Worm (Caenorhabditis elegans) whole organism, L2 larva: ENCODE results near the gene osg-1.
A peak's percentile ranks its signal among the peaks of the same experiment; 100 is the strongest.

Source experiments
- C34F6.9 ChIP-seq: fragments of 150-350 bp; optimal IDR thresholded peaks from 2 replicates; lab custom pipeline; 2014; ENCODE audit warnings: missing biosample characterization, missing genetic modification characterization
- F13H6.1 ChIP-seq: sonication (generic microtip); optimal IDR thresholded peaks from 2 replicates; lab custom pipeline; 2016; ENCODE audit warnings: missing genetic modification characterization, missing compliant biosample characterization
- R02D3.7 ChIP-seq: fragments of 150-350 bp; optimal IDR thresholded peaks from 2 replicates; lab custom pipeline; 2014; ENCODE audit warnings: missing biosample characterization, missing genetic modification characterization
- Y55F3AM.14 ChIP-seq: fragments of 200-800 bp; sonication (Bioruptor generic); optimal IDR thresholded peaks from 2 replicates; lab custom pipeline; 2018; ENCODE audit warnings: mild to moderate bottlenecking, missing genetic modification characterization, missing compliant biosample characterization
- ZK546.5 ChIP-seq: sonication (generic microtip); optimal IDR thresholded peaks from 2 replicates; lab custom pipeline; 2017; ENCODE audit warnings: missing biosample characterization, missing genetic modification characterization
- alr-1 ChIP-seq: fragments of 150-350 bp; optimal IDR thresholded peaks from 2 replicates; lab custom pipeline; 2014; ENCODE audit warnings: missing biosample characterization, missing genetic modification characterization
- ama-1 ChIP-seq: fragments of 150-350 bp; optimal IDR thresholded peaks from 2 replicates; lab custom pipeline; 2018; ENCODE audit warnings: inconsistent platforms
- blmp-1 ChIP-seq: sonication (generic microtip); optimal IDR thresholded peaks from 2 replicates; lab custom pipeline; 2017; ENCODE audit warnings: missing genetic modification characterization, mild to moderate bottlenecking, missing compliant biosample characterization, antibody characterized with exemption, moderate library complexity; ENCODE audit not compliant: insufficient read depth
- ceh-16 ChIP-seq: fragments of 150-350 bp; optimal IDR thresholded peaks from 2 replicates; lab custom pipeline; 2014; ENCODE audit warnings: missing biosample characterization, missing genetic modification characterization
- ceh-82 ChIP-seq: fragments of 150-350 bp; optimal IDR thresholded peaks from 2 replicates; lab custom pipeline; 2014; ENCODE audit warnings: missing biosample characterization, missing genetic modification characterization
- crh-2 ChIP-seq: sonication (generic microtip); optimal IDR thresholded peaks from 2 replicates; lab custom pipeline; 2017; ENCODE audit warnings: missing biosample characterization, missing genetic modification characterization
- dmd-4 ChIP-seq: sonication (generic microtip); optimal IDR thresholded peaks from 2 replicates; lab custom pipeline; 2017; ENCODE audit warnings: missing biosample characterization, missing genetic modification characterization
- egl-27 ChIP-seq: sonication (generic microtip); optimal IDR thresholded peaks from 3 replicates; lab custom pipeline; 2017; ENCODE audit warnings: missing biosample characterization, missing genetic modification reagents, missing genetic modification characterization
- elt-1 ChIP-seq: fragments of 150-350 bp; optimal IDR thresholded peaks from 2 replicates; lab custom pipeline; 2014; ENCODE audit warnings: missing biosample characterization, missing genetic modification characterization
- elt-3 ChIP-seq: sonication (generic microtip); optimal IDR thresholded peaks from 2 replicates; lab custom pipeline; 2017; ENCODE audit warnings: missing biosample characterization, missing genetic modification characterization
- fos-1 ChIP-seq: fragments of 150-350 bp; optimal IDR thresholded peaks from 2 replicates; lab custom pipeline; 2014; ENCODE audit warnings: missing biosample characterization, missing genetic modification characterization
- gmeb-1 ChIP-seq: fragments of 150-350 bp; optimal IDR thresholded peaks from 2 replicates; lab custom pipeline; 2014; ENCODE audit warnings: missing biosample characterization, missing genetic modification characterization
- lin-11 ChIP-seq: fragments of 150-350 bp; sonication (generic microtip); optimal IDR thresholded peaks from 2 replicates; lab custom pipeline; 2014; ENCODE audit warnings: missing biosample characterization, missing genetic modification characterization, inconsistent platforms, mixed read lengths
- lin-13 ChIP-seq: fragments of 150-350 bp; optimal IDR thresholded peaks from 2 replicates; lab custom pipeline; 2014; ENCODE audit warnings: missing biosample characterization, missing genetic modification reagents, missing genetic modification characterization
- lin-39 ChIP-seq: fragments of 150-350 bp; optimal IDR thresholded peaks from 2 replicates; lab custom pipeline; 2014; ENCODE audit warnings: missing biosample characterization, missing genetic modification reagents, missing genetic modification characterization
- lsy-2 ChIP-seq, 2 experiments: fragments of 150-350 bp in 1 of 2; sonication (generic microtip) in 1 of 2; optimal IDR thresholded peaks; 2 replicates each; lab custom pipeline; 2014 to 2017; ENCODE audit warnings: missing biosample characterization in 2 of 2, missing genetic modification characterization in 2 of 2
- mab-5 ChIP-seq: fragments of 150-350 bp; optimal IDR thresholded peaks from 2 replicates; lab custom pipeline; 2014; ENCODE audit warnings: missing biosample characterization, missing genetic modification characterization
- mdl-1 ChIP-seq, 2 experiments: fragments of 150-350 bp in 1 of 2; sonication (generic microtip) in 1 of 2; optimal IDR thresholded peaks; 2 replicates each; lab custom pipeline; 2017; ENCODE audit warnings: missing biosample characterization in 2 of 2, missing genetic modification characterization in 2 of 2
- nhr-10 ChIP-seq: sonication (generic microtip); optimal IDR thresholded peaks from 2 replicates; lab custom pipeline; 2017; ENCODE audit warnings: missing biosample characterization, missing genetic modification characterization
- nhr-11 ChIP-seq: fragments of 150-350 bp; optimal IDR thresholded peaks from 2 replicates; lab custom pipeline; 2014; ENCODE audit warnings: missing biosample characterization, missing genetic modification characterization
- nhr-12 ChIP-seq: fragments of 150-350 bp; optimal IDR thresholded peaks from 2 replicates; lab custom pipeline; 2014; ENCODE audit warnings: missing biosample characterization, missing genetic modification characterization
- nhr-129 ChIP-seq: fragments of 150-350 bp; optimal IDR thresholded peaks from 2 replicates; lab custom pipeline; 2014; ENCODE audit warnings: missing biosample characterization, missing genetic modification characterization
- nhr-21 ChIP-seq: fragments of 150-350 bp; optimal IDR thresholded peaks from 2 replicates; lab custom pipeline; 2014; ENCODE audit warnings: missing biosample characterization, missing genetic modification characterization
- nhr-23 ChIP-seq: fragments of 150-350 bp; optimal IDR thresholded peaks from 2 replicates; lab custom pipeline; 2014; ENCODE audit warnings: missing biosample characterization, missing genetic modification reagents, missing genetic modification characterization
- nhr-237 ChIP-seq: fragments of 150-350 bp; optimal IDR thresholded peaks from 2 replicates; lab custom pipeline; 2014; ENCODE audit warnings: missing biosample characterization, missing genetic modification characterization
- nhr-25 ChIP-seq: fragments of 150-350 bp; sonication (generic microtip); optimal IDR thresholded peaks from 3 replicates; lab custom pipeline; 2014; ENCODE audit warnings: missing biosample characterization, missing genetic modification characterization
- nhr-6 ChIP-seq: fragments of 150-350 bp; optimal IDR thresholded peaks from 2 replicates; lab custom pipeline; 2014; ENCODE audit warnings: missing biosample characterization, missing genetic modification characterization
- nhr-77 ChIP-seq: fragments of 150-350 bp; optimal IDR thresholded peaks from 2 replicates; lab custom pipeline; 2014; ENCODE audit warnings: missing biosample characterization, missing genetic modification characterization
- peb-1 ChIP-seq: fragments of 150-350 bp; optimal IDR thresholded peaks from 2 replicates; lab custom pipeline; 2014; ENCODE audit warnings: missing biosample characterization, missing genetic modification characterization
- sem-4 ChIP-seq: fragments of 150-350 bp; optimal IDR thresholded peaks from 2 replicates; lab custom pipeline; 2014; ENCODE audit warnings: missing biosample characterization, missing genetic modification reagents, missing genetic modification characterization
- skn-1 ChIP-seq: sonication (generic microtip); optimal IDR thresholded peaks from 2 replicates; lab custom pipeline; 2017; ENCODE audit warnings: missing biosample characterization, missing genetic modification characterization
- sma-3 ChIP-seq: sonication (generic microtip); optimal IDR thresholded peaks from 2 replicates; lab custom pipeline; 2016; ENCODE audit warnings: missing genetic modification reagents, missing genetic modification characterization, missing compliant biosample characterization
- sma-9 ChIP-seq, 2 experiments: fragments of 150-350 bp in 1 of 2; sonication (generic microtip) in 1 of 2; optimal IDR thresholded peaks; 2 replicates each; lab custom pipeline; 2014 to 2016; ENCODE audit warnings: missing genetic modification characterization in 2 of 2, mild to moderate bottlenecking in 1 of 2, missing biosample characterization in 1 of 2, missing compliant biosample characterization in 1 of 2, missing genetic modification reagents in 1 of 2, moderate library complexity in 1 of 2
- snpc-4 ChIP-seq: fragments of 150-350 bp; optimal IDR thresholded peaks from 2 replicates; lab custom pipeline; 2014; ENCODE audit warnings: missing biosample characterization, missing genetic modification characterization
- unc-39 ChIP-seq: fragments of 150-350 bp; optimal IDR thresholded peaks from 2 replicates; lab custom pipeline; 2014; ENCODE audit warnings: missing biosample characterization, missing genetic modification characterization
- unc-55 ChIP-seq: fragments of 150-350 bp; sonication (generic microtip); optimal IDR thresholded peaks from 3 replicates; lab custom pipeline; 2014; ENCODE audit warnings: missing biosample characterization, missing genetic modification reagents, missing genetic modification characterization
- unc-62 ChIP-seq: fragments of 150-350 bp; optimal IDR thresholded peaks from 2 replicates; lab custom pipeline; 2014; ENCODE audit warnings: missing biosample characterization, missing genetic modification reagents, missing genetic modification characterization
- zag-1 ChIP-seq: fragments of 150-350 bp; optimal IDR thresholded peaks from 2 replicates; lab custom pipeline; 2014; ENCODE audit warnings: missing biosample characterization, missing genetic modification characterization
- ztf-1 ChIP-seq: fragments of 200-800 bp; sonication (Bioruptor generic); conservative IDR thresholded peaks from 2 replicates; pipeline ENCODE4 v1.3.6; 2022; ENCODE audit warnings: missing genetic modification characterization, missing compliant biosample characterization
- ztf-11 ChIP-seq: sonication (generic microtip); optimal IDR thresholded peaks from 2 replicates; lab custom pipeline; 2017; ENCODE audit warnings: missing biosample characterization, missing genetic modification characterization
- ztf-4 ChIP-seq: fragments of 150-350 bp; optimal IDR thresholded peaks from 2 replicates; lab custom pipeline; 2014; ENCODE audit warnings: missing biosample characterization, missing genetic modification characterization

Gene osg-1

DNA sequence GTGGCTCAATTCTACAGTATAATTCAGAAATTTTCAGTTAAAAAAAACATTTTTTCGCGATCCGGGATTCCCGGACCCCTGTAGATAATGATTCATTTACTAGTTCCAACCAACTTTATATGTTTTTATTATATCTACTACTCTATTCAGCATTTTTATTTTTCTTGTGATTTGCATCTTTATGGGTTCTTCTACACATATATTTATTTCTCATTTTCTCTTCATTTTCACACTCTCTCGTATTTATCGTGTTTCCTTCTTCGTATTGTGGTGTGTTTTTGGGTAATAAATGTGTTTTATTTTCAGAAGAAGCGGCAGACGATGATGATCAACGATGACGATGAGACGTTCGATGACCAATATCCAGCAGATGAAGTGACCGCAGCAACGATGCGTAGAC, 23.3 kb upstream of the osg-1 start, which contains the start of gene F48E8.2:
Gene F48E8.2, plus strand, starts transcription at position 301 of the 400 bp plus-strand sequence.
- no peak for TF ChIP-seq ceh-82 (tag; lab: Kevin White, UChicago)
- TF ChIP-seq R02D3.7 (tag; lab: Kevin White, UChicago), result no peak
- TF ChIP-seq nhr-21 (tag; lab: Kevin White, UChicago), result no peak
- TF ChIP-seq nhr-129 (tag; lab: Kevin White, UChicago), result no peak
- TF ChIP-seq egl-27 (tag; lab: Kevin White, UChicago), result no peak
- TF ChIP-seq lin-39 (tag; lab: Kevin White, UChicago), result no peak
- TF ChIP-seq mdl-1 (tag; optimal IDR thresholded peaks at IDR 0.05; lab: Kevin White, UChicago), result no peak
- TF ChIP-seq lin-13 (GFP tag; lab: Kevin White, UChicago), result no peak

DNA sequence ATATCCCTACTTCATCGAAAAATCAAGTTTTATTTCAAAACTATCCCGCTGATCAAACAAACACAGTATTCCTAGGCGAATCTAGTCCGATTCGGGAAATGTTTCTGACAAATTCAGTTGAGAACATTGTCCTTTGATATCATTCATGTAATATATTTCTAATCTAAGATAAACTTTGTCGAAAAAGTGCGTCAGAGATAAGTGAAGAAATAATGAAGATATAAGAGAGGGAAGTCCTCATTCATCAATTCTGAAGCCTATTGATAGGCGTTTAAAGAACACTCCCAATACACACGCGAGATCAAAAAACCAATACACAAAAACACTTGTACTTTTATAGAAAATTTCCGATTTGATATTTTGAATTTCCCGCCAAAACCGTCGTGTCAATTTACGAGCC, 22.5 kb upstream of the osg-1 start:
- TF ChIP-seq sma-3 (peak; percentile 46), R02D3.7 (tag; lab: Kevin White, UChicago) (no peak), nhr-21 (tag; lab: Kevin White, UChicago) (peak; percentile 57), sma-9 (GFP tag; optimal IDR thresholded peaks at IDR 0.05; lab: Kevin White, UChicago) (peak; percentile 65), sma-9 (tag; optimal IDR thresholded peaks at IDR 0.05; lab: Kevin White, UChicago) (no peak), fos-1 (tag; lab: Kevin White, UChicago) (peak; percentile 29), snpc-4 (tag; lab: Kevin White, UChicago) (no peak)

DNA sequence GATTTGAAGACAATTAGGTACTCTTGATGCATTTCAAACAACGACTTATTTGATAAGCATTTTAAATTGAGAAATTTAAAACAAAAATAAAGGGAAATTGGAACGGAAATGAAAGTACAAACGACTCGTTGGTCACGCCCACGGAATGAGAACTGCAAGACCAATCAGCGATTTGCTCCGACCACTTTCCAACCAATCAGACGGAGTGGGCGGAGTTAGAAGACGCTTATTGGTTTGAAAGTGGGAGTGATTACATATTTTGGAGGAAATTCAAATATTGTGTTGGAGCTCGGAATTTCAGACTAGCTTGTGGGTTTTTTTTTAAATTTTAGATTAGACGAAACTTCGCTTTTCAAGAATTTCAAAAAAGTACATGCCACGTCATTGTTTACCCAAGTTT, 18.3 kb upstream of the osg-1 start:
- no peak for TF ChIP-seq ZK546.5
- no peak for TF ChIP-seq unc-62 (GFP tag; lab: Kevin White, UChicago)
- TF ChIP-seq blmp-1 (tag; lab: Kevin White, UChicago), result no peak
- no peak for TF ChIP-seq nhr-11 (tag; lab: Kevin White, UChicago)
- TF ChIP-seq nhr-237 (tag; lab: Kevin White, UChicago), result no peak
- no peak for TF ChIP-seq gmeb-1 (tag; lab: Kevin White, UChicago)
- no peak for TF ChIP-seq skn-1 (tag; lab: Kevin White, UChicago)
- TF ChIP-seq, all 48 proteins: peak for 0

DNA sequence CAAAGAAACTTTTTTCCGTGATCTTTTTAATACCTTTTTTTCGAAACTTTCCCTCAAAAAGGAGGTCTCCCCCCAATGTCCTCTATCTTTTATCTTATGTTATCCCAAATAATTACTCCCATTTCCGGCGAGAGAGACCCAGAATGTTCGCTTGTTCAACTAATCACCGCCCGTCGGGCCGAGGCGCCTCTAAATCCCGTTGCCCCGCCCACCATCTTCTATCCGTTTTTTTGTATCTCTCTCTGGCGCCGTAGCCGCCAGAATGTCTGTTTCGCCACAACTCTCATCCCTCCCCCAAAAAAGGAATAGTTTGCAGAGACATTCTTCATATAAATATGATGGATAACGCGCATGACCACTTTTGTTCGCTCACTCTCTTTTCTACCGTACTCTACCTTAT, 14.7 kb upstream of the osg-1 start:
- TF ChIP-seq ZK546.5 (no peak), lin-11 (no peak), lin-39 (tag; lab: Kevin White, UChicago) (no peak), Y55F3AM.14 (no peak), crh-2 (tag; lab: Kevin White, UChicago) (no peak), nhr-12 (tag; lab: Kevin White, UChicago) (no peak), nhr-129 (tag; lab: Kevin White, UChicago) (no peak), ztf-4 (no peak), peb-1 (tag; lab: Kevin White, UChicago) (no peak), fos-1 (tag; lab: Kevin White, UChicago) (peak; percentile 14), elt-1 (tag; lab: Kevin White, UChicago) (no peak), zag-1 (tag; lab: Kevin White, UChicago) (no peak), nhr-237 (tag; lab: Kevin White, UChicago) (no peak), snpc-4 (tag; lab: Kevin White, UChicago) (no peak), nhr-77 (tag; lab: Kevin White, UChicago) (no peak), mab-5 (tag; lab: Kevin White, UChicago) (no peak), unc-39 (tag; lab: Kevin White, UChicago) (no peak), skn-1 (tag; lab: Kevin White, UChicago) (no peak), dmd-4 (tag; lab: Kevin White, UChicago) (no peak), nhr-21 (tag; lab: Kevin White, UChicago) (peak; percentile 54), lsy-2 (tag; optimal IDR thresholded peaks at IDR 0.05; lab: Kevin White, UChicago) (peak in 1 of 2 experiments; percentile 2), F13H6.1 (no peak), sem-4 (tag; lab: Kevin White, UChicago) (no peak), ceh-82 (tag; lab: Kevin White, UChicago) (no peak), elt-3 (tag; lab: Kevin White, UChicago) (no peak), C34F6.9 (no peak), nhr-23 (tag; lab: Kevin White, UChicago) (no peak), lin-13 (GFP tag; lab: Kevin White, UChicago) (no peak), ama-1 (no peak), nhr-11 (tag; lab: Kevin White, UChicago) (no peak), R02D3.7 (tag; lab: Kevin White, UChicago) (no peak), alr-1 (no peak), unc-62 (GFP tag; lab: Kevin White, UChicago) (no peak), nhr-6 (tag; lab: Kevin White, UChicago) (no peak), ztf-1 (GFP tag; lab: Robert Waterston, UW) (no peak), nhr-25 (tag; lab: Kevin White, UChicago) (no peak), gmeb-1 (tag; lab: Kevin White, UChicago) (peak; percentile 35), ceh-16 (tag; lab: Kevin White, UChicago) (no peak), ztf-11 (tag; lab: Kevin White, UChicago) (no peak), mdl-1 (tag; optimal IDR thresholded peaks at IDR 0.05; lab: Kevin White, UChicago) (no peak), unc-55 (GFP tag; lab: Kevin White, UChicago) (no peak), nhr-10 (tag; lab: Kevin White, UChicago) (no peak)
